Worm (Caenorhabditis elegans) whole organism, L4 larva: ENCODE measurements around the gene str-177.

Experiments used
- R02D3.7 ChIP-seq: fragments of 150-350 bp; sonication (generic microtip); optimal IDR thresholded peaks from 3 replicates; lab custom pipeline; 2014; ENCODE audit warnings: missing biosample characterization, missing genetic modification characterization
- ama-1 ChIP-seq: fragments of 150-350 bp; optimal IDR thresholded peaks from 2 replicates; lab custom pipeline; 2014; ENCODE audit warnings: inconsistent platforms, mixed read lengths
- ceh-62 ChIP-seq: sonication (generic microtip); optimal IDR thresholded peaks from 2 replicates; lab custom pipeline; 2017; ENCODE audit warnings: missing biosample characterization, missing genetic modification characterization
- ceh-82 ChIP-seq: sonication (generic microtip); optimal IDR thresholded peaks from 2 replicates; lab custom pipeline; 2017; ENCODE audit warnings: missing biosample characterization, missing genetic modification characterization
- egl-27 ChIP-seq: sonication (generic microtip); optimal IDR thresholded peaks from 3 replicates; lab custom pipeline; 2017; ENCODE audit warnings: missing biosample characterization, missing genetic modification reagents, missing genetic modification characterization
- fos-1 ChIP-seq: fragments of 150-350 bp; optimal IDR thresholded peaks from 2 replicates; lab custom pipeline; 2014; ENCODE audit warnings: missing biosample characterization, missing genetic modification characterization
- lin-13 ChIP-seq: fragments of 150-350 bp; optimal IDR thresholded peaks from 2 replicates; lab custom pipeline; 2014; ENCODE audit warnings: missing biosample characterization, missing genetic modification reagents, missing genetic modification characterization
- lir-3 ChIP-seq: sonication (generic microtip); optimal IDR thresholded peaks from 2 replicates; lab custom pipeline; 2016; ENCODE audit warnings: mild to moderate bottlenecking, missing genetic modification characterization, missing compliant biosample characterization
- mdl-1 ChIP-seq, 2 experiments: fragments of 150-350 bp in 1 of 2; sonication (generic microtip) in 1 of 2; optimal IDR thresholded peaks; 2 replicates each; lab custom pipeline; 2014 to 2017; ENCODE audit warnings: missing biosample characterization in 2 of 2, missing genetic modification characterization in 2 of 2
- mep-1 ChIP-seq: fragments of 150-350 bp; sonication (generic microtip); optimal IDR thresholded peaks from 3 replicates; lab custom pipeline; 2014; ENCODE audit warnings: missing biosample characterization, missing genetic modification characterization
- spr-3 ChIP-seq: fragments of 200-800 bp; sonication (Bioruptor generic); optimal IDR thresholded peaks from 2 replicates; lab custom pipeline; 2018; ENCODE audit warnings: mild to moderate bottlenecking, missing genetic modification characterization, missing compliant biosample characterization
- unc-62 ChIP-seq, 3 experiments: fragments of 150-350 bp in 1 of 3; sonication (generic microtip); optimal IDR thresholded peaks in 2 of 3; peaks in 1 of 3; 1 replicate in 1 of 3; 2 replicates in 2 of 3; lab custom pipeline; 2014 to 2017; ENCODE audit warnings: missing biosample characterization in 3 of 3, missing genetic modification characterization in 3 of 3, missing genetic modification reagents in 3 of 3, missing genotype in 1 of 3
- vab-7 ChIP-seq: fragments of 200-800 bp; sonication (Bioruptor generic); IDR thresholded peaks from 2 replicates; pipeline ENCODE4 v1.3.6; 2022; ENCODE audit warnings: missing genetic modification reagents, missing genetic modification characterization, missing compliant biosample characterization

DNA sequence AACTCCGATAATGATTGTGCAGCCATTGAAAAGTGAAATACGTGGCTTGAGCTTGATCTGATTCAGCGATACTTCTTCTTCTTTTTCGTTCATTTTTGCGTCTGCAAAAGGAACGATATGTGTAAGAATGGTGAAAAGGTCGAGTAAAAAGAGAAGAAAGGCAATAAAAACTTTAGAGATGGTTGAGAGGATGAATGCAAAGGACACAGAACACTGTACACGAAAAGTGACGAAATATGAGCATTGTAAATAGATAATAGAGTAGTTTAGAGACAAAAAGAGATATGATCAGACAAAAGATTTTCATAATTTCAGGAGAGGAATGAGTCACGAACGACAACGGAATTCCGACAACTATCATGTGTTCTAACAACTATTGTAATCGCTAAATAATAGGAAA, 47.5 kb upstream of the str-177 start, which contains the start of gene aat-2:
- TF ChIP-seq lin-13 (GFP tag; lab: Kevin White, UChicago) (no peak), R02D3.7 (tag; lab: Kevin White, UChicago) (no peak), fos-1 (tag; lab: Kevin White, UChicago) (no peak), ama-1 (lab: Kevin White, UChicago) (no peak), vab-7 (no peak), spr-3 (GFP tag; lab: Kevin White, UChicago) (no peak), egl-27 (tag; lab: Kevin White, UChicago) (no peak), mep-1 (tag; lab: Kevin White, UChicago) (no peak), lir-3 (tag; lab: Kevin White, UChicago) (no peak), unc-62 (GFP tag; optimal IDR thresholded peaks at IDR 0.05 in 1 of 2; lab: Kevin White, UChicago) (peak in 1 of 2 experiments; percentile 30), unc-62 (tag; optimal IDR thresholded peaks at IDR 0.05; lab: Kevin White, UChicago) (no peak), ceh-82 (tag; lab: Kevin White, UChicago) (no peak), ceh-62 (no peak), mdl-1 (tag; optimal IDR thresholded peaks at IDR 0.05; lab: Kevin White, UChicago) (no peak)
